Worm (Caenorhabditis elegans): ENCODE measurements around the gene ina-1.
A peak's percentile ranks its signal among the peaks of the same experiment; 100 is the strongest.

Gene ina-1

DNA sequence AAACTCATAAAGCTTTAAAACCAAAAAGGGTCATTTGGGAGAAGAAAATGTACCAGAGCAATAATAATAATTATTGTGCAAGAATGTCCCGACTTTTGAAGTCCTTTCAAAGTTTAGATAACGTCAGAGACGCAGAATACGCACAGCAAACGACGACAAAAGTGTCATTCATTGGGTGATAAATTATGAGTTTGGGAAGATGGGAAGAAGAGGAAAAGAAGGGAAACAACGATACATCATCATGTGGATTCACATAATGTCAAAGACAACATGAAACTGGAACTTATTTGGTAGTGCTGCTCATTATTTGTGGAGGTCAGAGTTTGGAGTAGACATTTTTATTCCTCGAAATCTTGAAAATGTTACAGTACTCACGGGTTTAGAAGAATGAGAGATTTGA is 5.3 kb upstream of the ina-1 start:
- no peak for TF ChIP-seq B0336.3 (GFP tag; IDR thresholded peaks at IDR 0.05)
- TF ChIP-seq ceh-91 (GFP tag; IDR thresholded peaks at IDR 0.05): no peak
- no peak for TF ChIP-seq hrde-1 (tag; optimal IDR thresholded peaks at IDR 0.05; ENCODE audit: borderline replicate concordance)
- no peak for TF ChIP-seq ztf-6 (GFP tag; IDR thresholded peaks at IDR 0.05)
- TF ChIP-seq sdz-38 (tag; optimal IDR thresholded peaks at IDR 0.05): no peak
- no peak for TF ChIP-seq attf-3 (GFP tag; conservative IDR thresholded peaks at IDR 0.05)
- TF ChIP-seq tbp1 (GFP tag; optimal IDR thresholded peaks at IDR 0.05): no peak
- no peak for TF ChIP-seq ztf-22 (GFP tag; optimal IDR thresholded peaks at IDR 0.05)
- no peak for TF ChIP-seq dpl-1 (GFP tag; optimal IDR thresholded peaks at IDR 0.05)
- no peak for TF ChIP-seq madf-3 (GFP tag; IDR thresholded peaks at IDR 0.05)
- no peak for TF ChIP-seq sptf-2 (GFP tag; optimal IDR thresholded peaks at IDR 0.05)
- TF ChIP-seq lin-54 (GFP tag; optimal IDR thresholded peaks at IDR 0.05): no peak

DNA sequence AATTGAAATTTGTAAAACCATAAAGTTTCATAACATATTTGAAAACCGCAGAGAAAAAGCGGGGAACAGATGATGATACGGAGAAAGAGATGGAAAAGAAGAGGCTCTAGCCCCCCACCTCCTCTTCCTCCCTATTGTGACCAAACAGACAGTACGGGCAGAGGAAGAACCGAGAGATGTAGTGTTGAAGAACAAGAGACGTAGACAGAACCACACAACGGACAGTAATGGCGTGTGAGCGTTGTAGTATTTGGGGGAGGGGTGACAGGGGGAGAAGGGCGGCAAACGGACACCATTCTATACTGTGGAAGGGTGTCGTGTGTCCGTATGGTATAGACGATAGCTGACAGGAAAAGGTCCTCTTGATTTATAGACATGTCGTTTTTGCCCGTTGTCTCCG is 3.4 kb upstream of the ina-1 start:
- TF ChIP-seq snpc-1.1 (tag; optimal IDR thresholded peaks at IDR 0.05; ENCODE audit: insufficient read depth) (no peak), hmg-1.2 (GFP tag; IDR thresholded peaks at IDR 0.05) (peak; percentile 77; the same call in 1 of the 2 replicates), B0035.1 (tag; optimal IDR thresholded peaks at IDR 0.05) (no peak), D2030.7 (GFP tag; IDR thresholded peaks at IDR 0.05) (no peak), lsy-27 (tag; optimal IDR thresholded peaks at IDR 0.05; ENCODE audit: borderline replicate concordance, insufficient read depth) (no peak), lin-40 (tag; optimal IDR thresholded peaks at IDR 0.05) (no peak), nfya-2 (GFP tag; IDR thresholded peaks at IDR 0.05) (no peak), ekl-4 (GFP tag; IDR thresholded peaks at IDR 0.05) (no peak), nhr-80 (tag; optimal IDR thresholded peaks at IDR 0.05) (peak; percentile 47)

DNA sequence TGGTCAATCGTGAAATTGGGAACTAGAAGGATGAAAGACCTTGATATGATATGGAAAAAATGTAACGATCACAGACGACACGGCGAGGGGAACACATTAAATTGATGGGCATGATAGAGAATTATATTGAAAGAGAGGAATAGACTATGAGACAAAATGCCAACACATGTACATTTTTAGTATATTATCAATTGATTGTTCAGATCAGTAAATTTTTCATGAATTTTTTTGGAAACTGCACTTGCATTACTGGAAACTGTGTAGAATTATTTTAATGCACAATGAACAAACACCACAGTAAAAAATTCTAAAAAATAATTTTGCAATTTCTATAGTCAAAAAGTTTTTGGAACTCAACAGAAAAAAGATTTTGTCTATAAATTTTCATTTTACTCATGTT is 637 bp upstream of the ina-1 start:
- no peak for TF ChIP-seq pha-4 (tag; optimal IDR thresholded peaks at IDR 0.05)
- TF ChIP-seq B0019.2 (GFP tag; conservative IDR thresholded peaks at IDR 0.05): no peak

DNA sequence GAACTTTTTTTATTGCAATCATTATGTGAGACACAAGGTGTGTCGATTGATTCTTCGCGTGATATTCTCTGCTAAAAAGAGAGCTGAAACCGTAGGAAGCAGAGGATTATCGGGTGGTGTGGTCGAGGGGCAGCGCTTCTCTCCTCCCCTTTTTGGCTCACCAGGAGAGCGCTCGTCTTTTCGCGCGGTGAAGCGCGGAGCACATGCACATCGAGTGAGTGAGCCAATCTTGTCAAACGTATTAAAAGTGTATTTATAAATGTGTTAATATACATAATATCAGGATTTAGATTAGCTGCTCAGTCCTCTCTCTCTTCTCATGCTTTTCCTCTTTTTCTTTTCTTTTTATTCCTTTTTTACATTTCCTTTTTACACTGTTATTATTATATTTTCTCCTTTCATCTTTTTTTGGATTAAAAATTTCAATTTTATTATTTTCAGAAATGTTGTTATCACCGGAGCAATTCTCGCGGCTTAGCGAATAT is 9.9 kb downstream of the ina-1 start, which contains the start of gene dgk-3:
dgk-3 (plus strand) TSS at position 435 of the 485 bp plus-strand sequence.
- no peak for TF ChIP-seq ceh-91 (GFP tag; IDR thresholded peaks at IDR 0.05)
- TF ChIP-seq tbp1 (GFP tag; optimal IDR thresholded peaks at IDR 0.05): no peak
- no peak for TF ChIP-seq lsy-27 (tag; optimal IDR thresholded peaks at IDR 0.05; ENCODE audit: borderline replicate concordance, insufficient read depth)
- no peak for TF ChIP-seq F57C9.4 (tag; optimal IDR thresholded peaks at IDR 0.05)
- TF ChIP-seq zfh-2 (GFP tag; conservative IDR thresholded peaks at IDR 0.05): no peak
- no peak for TF ChIP-seq lir-1 (GFP tag; conservative IDR thresholded peaks at IDR 0.05)
- no peak for TF ChIP-seq mxl-1 (tag; optimal IDR thresholded peaks at IDR 0.05)
- TF ChIP-seq rec-8 (tag; optimal IDR thresholded peaks at IDR 0.05): no peak
- no peak for TF ChIP-seq die-1 (tag; optimal IDR thresholded peaks at IDR 0.05)
- no peak for TF ChIP-seq B0261.1 (tag; optimal IDR thresholded peaks at IDR 0.05)
- TF ChIP-seq cebp-2 (GFP tag; IDR thresholded peaks at IDR 0.05): no peak
- TF ChIP-seq ZK185.1 (tag; optimal IDR thresholded peaks at IDR 0.05; ENCODE audit: poor library complexity, severe bottlenecking): no peak
- no peak for TF ChIP-seq gei-17 (GFP tag; optimal IDR thresholded peaks at IDR 0.05)
